Fruit fly (Drosophila melanogaster) whole organism, embryonic: ENCODE data around the gene CG11596.

ENCODE experiments used
- CG10654 ChIP-seq: fragments of 200-800 bp; sonication (Bioruptor generic); optimal IDR thresholded peaks from 2 replicates; lab custom pipeline; 2016; ENCODE audit warnings: missing biosample characterization, missing genetic modification characterization
- CG11398 ChIP-seq: fragments of 200-800 bp; sonication (Bioruptor generic); optimal IDR thresholded peaks from 2 replicates; lab custom pipeline; 2016; ENCODE audit warnings: missing biosample characterization, missing genetic modification characterization
- CG12071 ChIP-seq: fragments of 200-800 bp; sonication (Bioruptor generic); optimal IDR thresholded peaks from 3 replicates; lab custom pipeline; 2018; ENCODE audit warnings: missing biosample characterization, mild to moderate bottlenecking, missing genetic modification characterization
- CG12299 ChIP-seq: fragments of 200-800 bp; sonication (Bioruptor generic); optimal IDR thresholded peaks from 2 replicates; lab custom pipeline; 2018; ENCODE audit warnings: missing biosample characterization, mild to moderate bottlenecking, missing genetic modification characterization
- CG13296 ChIP-seq: fragments of 200-800 bp; sonication (Bioruptor generic); optimal IDR thresholded peaks from 3 replicates; lab custom pipeline; 2018; ENCODE audit warnings: missing biosample characterization, mild to moderate bottlenecking, missing genetic modification characterization
- CG13894 ChIP-seq: fragments of 200-800 bp; sonication (Bioruptor generic); optimal IDR thresholded peaks from 3 replicates; lab custom pipeline; 2018; ENCODE audit warnings: missing biosample characterization, mild to moderate bottlenecking, missing genetic modification characterization, moderate library complexity
- CG14965 ChIP-seq: fragments of 200-800 bp; sonication (Bioruptor generic); optimal IDR thresholded peaks from 2 replicates; lab custom pipeline; 2016; ENCODE audit warnings: missing biosample characterization, missing genetic modification characterization, borderline replicate concordance
- CG17328 ChIP-seq: fragments of 200-800 bp; sonication (Bioruptor generic); IDR thresholded peaks from 2 replicates; pipeline ENCODE4 v1.3.6; 2022; ENCODE audit warnings: missing biosample characterization, missing genetic modification characterization
- CG18764 ChIP-seq: fragments of 200-800 bp; sonication (Bioruptor generic); optimal IDR thresholded peaks from 3 replicates; lab custom pipeline; 2016; ENCODE audit warnings: missing biosample characterization, missing genetic modification characterization
- CG2120 ChIP-seq: fragments of 200-800 bp; sonication (Bioruptor generic); optimal IDR thresholded peaks from 3 replicates; lab custom pipeline; 2016; ENCODE audit warnings: missing biosample characterization, missing genetic modification characterization
- CG3163 ChIP-seq: fragments of 200-800 bp; sonication (Bioruptor generic); optimal IDR thresholded peaks from 3 replicates; lab custom pipeline; 2016; ENCODE audit warnings: missing biosample characterization, missing genetic modification characterization
- CG43689 ChIP-seq: fragments of 200-800 bp; sonication (Bioruptor generic); IDR thresholded peaks from 2 replicates; pipeline ENCODE4 v1.3.6; 2022; ENCODE audit warnings: missing biosample characterization, missing genetic modification characterization
- CG6813 ChIP-seq: fragments of 200-800 bp; sonication (Bioruptor generic); optimal IDR thresholded peaks from 2 replicates; lab custom pipeline; 2017; ENCODE audit warnings: missing biosample characterization, missing genetic modification characterization, mild to moderate bottlenecking, moderate library complexity, missing genetic modification reagents
- CG9797 ChIP-seq: fragments of 200-800 bp; sonication (Bioruptor generic); optimal IDR thresholded peaks from 3 replicates; lab custom pipeline; 2018; ENCODE audit warnings: missing biosample characterization, mild to moderate bottlenecking, missing genetic modification characterization
- CG9817 ChIP-seq: fragments of 200-800 bp; sonication (Bioruptor generic); optimal IDR thresholded peaks from 2 replicates; lab custom pipeline; 2018; ENCODE audit warnings: missing biosample characterization, mild to moderate bottlenecking, missing genetic modification characterization, moderate library complexity
- CkIIα-i1 ChIP-seq: fragments of 200-800 bp; sonication (Bioruptor generic); IDR thresholded peaks from 2 replicates; pipeline ENCODE4 v1.3.6; 2022; ENCODE audit warnings: missing biosample characterization, missing genetic modification characterization
- D19B ChIP-seq: fragments of 200-800 bp; sonication (Bioruptor generic); optimal IDR thresholded peaks from 2 replicates; lab custom pipeline; 2017; ENCODE audit warnings: missing biosample characterization, mild to moderate bottlenecking, missing genetic modification characterization
- Dbx ChIP-seq: fragments of 200-800 bp; sonication (Bioruptor generic); IDR thresholded peaks from 3 replicates; pipeline ENCODE4 v1.3.6; 2022; ENCODE audit warnings: missing biosample characterization, missing genetic modification characterization
- Dip2 ChIP-seq: fragments of 200-800 bp; sonication (Bioruptor generic); IDR thresholded peaks from 2 replicates; pipeline ENCODE4 v1.3.6; 2022; ENCODE audit warnings: missing biosample characterization, missing genetic modification characterization
- Doc3 ChIP-seq: fragments of 200-800 bp; sonication (Bioruptor generic); IDR thresholded peaks from 3 replicates; pipeline ENCODE4 v1.3.6; 2022; ENCODE audit warnings: missing biosample characterization, missing genetic modification characterization; ENCODE audit not compliant: partially characterized antibody
- Elba2 ChIP-seq: fragments of 200-800 bp; sonication (Bioruptor generic); optimal IDR thresholded peaks from 3 replicates; lab custom pipeline; 2016; ENCODE audit warnings: missing biosample characterization, missing genetic modification characterization
- Hr39 ChIP-seq: fragments of >200 bp; optimal IDR thresholded peaks from 2 replicates; lab custom pipeline; 2017
- Med ChIP-seq: fragments of 200-800 bp; sonication (Bioruptor generic); peaks from one replicate; lab custom pipeline; 2016; ENCODE audit warnings: missing biosample characterization, missing genetic modification characterization, mild to moderate bottlenecking, inconsistent platforms, moderate library complexity
- NC2β ChIP-seq: fragments of 200-800 bp; sonication (Bioruptor generic); optimal IDR thresholded peaks from 2 replicates; lab custom pipeline; 2016; ENCODE audit warnings: missing biosample characterization, missing genetic modification characterization
- Nf-YB ChIP-seq: fragments of 200-800 bp; sonication (Bioruptor generic); optimal IDR thresholded peaks from 3 replicates; lab custom pipeline; 2019; ENCODE audit warnings: missing biosample characterization, mild to moderate bottlenecking, missing genetic modification characterization, moderate library complexity
- Oaz ChIP-seq: fragments of 200-800 bp; sonication (Bioruptor generic); IDR thresholded peaks from 2 replicates; pipeline ENCODE4 v1.3.6; 2022; ENCODE audit warnings: missing biosample characterization, missing genetic modification characterization
- Sox102F ChIP-seq: fragments of 200-800 bp; sonication (Bioruptor generic); optimal IDR thresholded peaks from 2 replicates; lab custom pipeline; 2018; ENCODE audit warnings: missing biosample characterization, mild to moderate bottlenecking, missing genetic modification characterization, moderate library complexity
- Tbp ChIP-seq: fragments of >200 bp; optimal IDR thresholded peaks from 2 replicates; lab custom pipeline; 2018; ENCODE audit warnings: missing biosample characterization, missing genetic modification characterization
- ac ChIP-seq: fragments of 200-800 bp; sonication (Bioruptor generic); optimal IDR thresholded peaks from 3 replicates; lab custom pipeline; 2017; ENCODE audit warnings: missing biosample characterization, mild to moderate bottlenecking, missing genetic modification characterization
- bab2 ChIP-seq: fragments of 200-800 bp; sonication (Bioruptor generic); optimal IDR thresholded peaks from 2 replicates; lab custom pipeline; 2016; ENCODE audit warnings: missing biosample characterization, missing genetic modification characterization
- bsh ChIP-seq, 2 experiments: fragments of 200-800 bp; sonication (Bioruptor generic); optimal IDR thresholded peaks; 2 replicates each; lab custom pipeline; 2017 to 2018; ENCODE audit warnings: mild to moderate bottlenecking in 2 of 2, missing biosample characterization in 2 of 2, missing genetic modification characterization in 2 of 2, moderate library complexity in 1 of 2
- chn ChIP-seq: fragments of 200-800 bp; sonication (Bioruptor generic); optimal IDR thresholded peaks from 2 replicates; lab custom pipeline; 2016; ENCODE audit warnings: missing biosample characterization, missing genetic modification characterization
- crc ChIP-seq: fragments of 200-800 bp; sonication (Bioruptor generic); optimal IDR thresholded peaks from 2 replicates; lab custom pipeline; 2016; ENCODE audit warnings: missing biosample characterization, missing genetic modification characterization
- dm ChIP-seq: fragments of 200-800 bp; sonication (Bioruptor generic); optimal IDR thresholded peaks from 3 replicates; lab custom pipeline; 2016; ENCODE audit warnings: missing biosample characterization, missing genetic modification characterization
- gro ChIP-seq: fragments of 200-800 bp; sonication (Bioruptor generic); optimal IDR thresholded peaks from 2 replicates; lab custom pipeline; 2016; ENCODE audit warnings: missing biosample characterization, missing genetic modification characterization
- insv ChIP-seq, 2 experiments: fragments of 200-800 bp; sonication (Bioruptor generic); optimal IDR thresholded peaks; 3 replicates each; lab custom pipeline; 2016 to 2018; ENCODE audit warnings: missing biosample characterization in 2 of 2, missing genetic modification characterization in 2 of 2
- lab ChIP-seq: fragments of 200-800 bp; sonication (Bioruptor generic); optimal IDR thresholded peaks from 3 replicates; lab custom pipeline; 2017; ENCODE audit warnings: missing biosample characterization, missing genetic modification characterization, mild to moderate bottlenecking, moderate library complexity, missing genetic modification reagents
- lov ChIP-seq, 2 experiments: fragments of 200-800 bp in 1 of 2; fragments of >200 bp in 1 of 2; sonication (Bioruptor generic) in 1 of 2; IDR thresholded peaks in 1 of 2; optimal IDR thresholded peaks in 1 of 2; 2 replicates in 1 of 2; 3 replicates in 1 of 2; pipeline versions ENCODE4 v1.3.6 to Lab custom; 2017 to 2022; ENCODE audit warnings: missing biosample characterization in 1 of 2, missing genetic modification characterization in 1 of 2
- maf-S ChIP-seq: fragments of 200-800 bp; sonication (Bioruptor generic); optimal IDR thresholded peaks from 2 replicates; lab custom pipeline; 2016; ENCODE audit warnings: missing biosample characterization, missing genetic modification characterization
- nau ChIP-seq: fragments of 200-800 bp; sonication (Bioruptor generic); optimal IDR thresholded peaks from 3 replicates; lab custom pipeline; 2017; ENCODE audit warnings: missing biosample characterization, mild to moderate bottlenecking, missing genetic modification characterization, missing genetic modification reagents
- nerfin-1 ChIP-seq: fragments of 200-800 bp; sonication (Bioruptor generic); optimal IDR thresholded peaks from 3 replicates; lab custom pipeline; 2019; ENCODE audit warnings: missing biosample characterization, mild to moderate bottlenecking, missing genetic modification characterization, moderate library complexity
- otp ChIP-seq: fragments of 200-800 bp; sonication (Bioruptor generic); IDR thresholded peaks from 3 replicates; pipeline ENCODE4, ENCODE4 v1.3.6; 2022; ENCODE audit warnings: missing biosample characterization, missing genetic modification characterization
- salm ChIP-seq: fragments of 200-800 bp; sonication (Bioruptor generic); optimal IDR thresholded peaks from 2 replicates; lab custom pipeline; 2018; ENCODE audit warnings: missing biosample characterization, mild to moderate bottlenecking, missing genetic modification characterization
- sc ChIP-seq, 3 experiments: fragments of >200 bp in 2 of 3; fragments of 200-800 bp in 1 of 3; sonication (Bioruptor generic) in 1 of 3; optimal IDR thresholded peaks; 2 replicates in 2 of 3; 3 replicates in 1 of 3; lab custom pipeline; 2017; ENCODE audit warnings: mild to moderate bottlenecking in 1 of 3, missing biosample characterization in 1 of 3, missing genetic modification characterization in 1 of 3, missing genetic modification reagents in 1 of 3
- shn ChIP-seq: fragments of 200-800 bp; sonication (Bioruptor generic); optimal IDR thresholded peaks from 3 replicates; lab custom pipeline; 2016; ENCODE audit warnings: missing biosample characterization, missing genetic modification characterization
- slou ChIP-seq: fragments of 200-800 bp; sonication (Bioruptor generic); optimal IDR thresholded peaks from 3 replicates; lab custom pipeline; 2016; ENCODE audit warnings: missing biosample characterization, missing genetic modification characterization
- stc ChIP-seq: fragments of 200-800 bp; sonication (Bioruptor generic); IDR thresholded peaks from 2 replicates; pipeline ENCODE4 v1.3.6; 2022; ENCODE audit warnings: missing biosample characterization, missing genetic modification characterization
- tll ChIP-seq, 2 experiments: fragments of 200-800 bp in 1 of 2; fragments of >200 bp in 1 of 2; sonication (Bioruptor generic) in 1 of 2; optimal IDR thresholded peaks; 2 replicates each; lab custom pipeline; 2017 to 2019; ENCODE audit warnings: missing biosample characterization in 2 of 2, missing genetic modification characterization in 2 of 2, mild to moderate bottlenecking in 1 of 2, moderate library complexity in 1 of 2
- tna ChIP-seq: fragments of 200-800 bp; sonication (Bioruptor generic); IDR thresholded peaks from 2 replicates; pipeline ENCODE4 v1.3.6; 2022; ENCODE audit warnings: missing biosample characterization, missing genetic modification characterization; ENCODE audit not compliant: partially characterized antibody
- vvl ChIP-seq: fragments of 200-800 bp; sonication (Bioruptor generic); IDR thresholded peaks from 2 replicates; pipeline ENCODE4 v1.3.6; 2022; ENCODE audit warnings: missing biosample characterization, missing genetic modification characterization

CG11596 gene

DNA sequence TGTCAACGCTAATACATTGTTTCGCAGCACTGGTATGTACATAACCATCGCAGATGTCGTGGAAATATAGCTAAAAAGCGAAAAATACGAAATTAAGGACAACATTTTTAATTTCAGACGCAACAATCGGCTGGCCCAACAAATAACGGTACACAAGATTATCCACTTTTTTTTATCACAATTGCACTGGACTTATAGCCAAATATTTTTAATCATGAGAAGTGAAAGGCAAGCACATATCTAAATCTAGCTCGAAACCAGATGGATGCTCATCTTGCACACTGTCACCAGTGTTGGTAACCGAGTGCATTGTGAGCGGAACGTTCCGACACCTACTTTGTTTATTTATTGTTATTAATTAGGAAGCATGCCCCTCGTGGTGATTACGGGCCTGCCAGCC, 12.5 kb downstream of the CG11596 start, which contains the start of the genes CG3857 and CG3587 (continued):
- TF ChIP-seq dm (GFP tag; lab: Kevin White, UChicago): peak; percentile 88
- peak; percentile 65 for TF ChIP-seq Tbp (GFP tag; lab: Kevin White, UChicago)
- TF ChIP-seq CG13296 (GFP tag; lab: Kevin White, UChicago): peak; percentile 43
- peak; percentile 59; the same call in 1 of the 2 replicates for TF ChIP-seq CG17328 (GFP tag; lab: Robert Waterston, UW)
- peak; percentile 97 for TF ChIP-seq Med (GFP tag; lab: Kevin White, UChicago)
- peak; percentile 37; the same call in 1 of the 2 replicates for TF ChIP-seq vvl
- peak; percentile 91 for TF ChIP-seq shn (GFP tag; lab: Kevin White, UChicago)
- TF ChIP-seq Elba2 (GFP tag; lab: Kevin White, UChicago): peak; percentile 47
- TF ChIP-seq crc (GFP tag; lab: Kevin White, UChicago): peak; percentile 50
- TF ChIP-seq maf-S (GFP tag; lab: Kevin White, UChicago): peak; percentile 73
- no peak for TF ChIP-seq CkIIα-i1 (GFP tag; lab: Robert Waterston, UW)
- TF ChIP-seq stc (GFP tag; lab: Robert Waterston, UW): 0 out of 2 replicates have a peak, but pooled peaks have one; percentile 44
- no peak for TF ChIP-seq Doc3 (GFP tag; lab: Robert Waterston, UW)
- TF ChIP-seq Oaz (GFP tag; lab: Robert Waterston, UW): no peak
- TF ChIP-seq Hr39 (lab: Kevin White, UChicago): no peak
- peak; percentile 70 for TF ChIP-seq lab (GFP tag; lab: Kevin White, UChicago)
- TF ChIP-seq insv (GFP tag; optimal IDR thresholded peaks at IDR 0.05; lab: Kevin White, UChicago): peak in 1 of 2 experiments; percentile 13
- TF ChIP-seq Dip2: no peak
- peak in 1 of 2 experiments; percentile 82 for TF ChIP-seq tll (GFP tag; optimal IDR thresholded peaks at IDR 0.05; lab: Kevin White, UChicago)
- TF ChIP-seq Dbx: peak; percentile 56; the same call in 1 of the 3 replicates
- TF ChIP-seq CG9797: peak; percentile 15
- no peak for TF ChIP-seq tna (GFP tag; lab: Robert Waterston, UW)
- TF ChIP-seq nerfin-1 (tag; lab: Kevin White, UChicago): peak; percentile 52
- TF ChIP-seq CG9817: peak; percentile 70
- peak; percentile 91 for TF ChIP-seq CG2120 (GFP tag; lab: Kevin White, UChicago)
- no peak for TF ChIP-seq ac (GFP tag; lab: Kevin White, UChicago)
- TF ChIP-seq CG14965 (GFP tag; lab: Kevin White, UChicago): no peak
- TF ChIP-seq Sox102F (GFP tag; lab: Kevin White, UChicago): peak; percentile 54
- TF ChIP-seq D19B (GFP tag; lab: Kevin White, UChicago): peak; percentile 48
- TF ChIP-seq NC2β (GFP tag; lab: Kevin White, UChicago): peak; percentile 58
- TF ChIP-seq bab2: peak; percentile 83
- peak; percentile 44 for TF ChIP-seq CG18764 (GFP tag; lab: Kevin White, UChicago)
- peak; percentile 32 for TF ChIP-seq CG12299 (tag; lab: Kevin White, UChicago)
- no peak for TF ChIP-seq salm (tag; lab: Kevin White, UChicago)

DNA sequence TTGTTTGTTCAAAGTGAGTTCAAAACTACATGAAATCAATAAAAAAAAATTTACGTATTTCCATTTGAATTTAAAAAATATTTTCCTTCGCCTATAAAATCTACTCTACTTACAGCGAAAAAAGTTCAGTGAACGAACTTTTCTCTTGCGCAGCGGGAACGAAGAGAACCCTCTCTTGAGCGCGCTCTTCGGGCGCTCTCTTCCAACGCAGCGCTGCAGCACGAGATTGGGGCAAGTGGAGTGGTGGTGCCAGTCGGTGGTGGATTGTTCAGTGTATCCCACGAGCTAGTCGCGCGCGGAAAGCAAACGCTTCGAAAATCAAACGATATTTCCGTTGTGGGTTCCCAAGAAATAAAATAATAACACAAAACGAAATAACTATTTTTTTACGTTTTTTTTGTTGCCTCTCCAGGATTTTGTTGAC, 14.2 kb downstream of the CG11596 start, which contains the start of gene Hr4:
Gene Hr4 (plus strand): TSS at position 272 of the 424 bp plus-strand sequence.
- TF ChIP-seq sc (optimal IDR thresholded peaks at IDR 0.05; lab: Kevin White, UChicago) (no peak), sc (GFP tag; optimal IDR thresholded peaks at IDR 0.05; lab: Kevin White, UChicago) (no peak), CG6813 (GFP tag; lab: Kevin White, UChicago) (no peak), CG13894 (tag; lab: Kevin White, UChicago) (no peak), Nf-YB (GFP tag; lab: Kevin White, UChicago) (no peak), nau (GFP tag; lab: Kevin White, UChicago) (no peak), chn (GFP tag; lab: Kevin White, UChicago) (no peak), CG43689 (GFP tag; lab: Robert Waterston, UW) (no peak), CG12071 (GFP tag; lab: Kevin White, UChicago) (no peak), CG3163 (GFP tag; lab: Kevin White, UChicago) (peak; percentile 99), CG9817 (no peak), CG10654 (no peak), Med (GFP tag; lab: Kevin White, UChicago) (peak; percentile 67), slou (no peak), CG11398 (no peak), lov (optimal IDR thresholded peaks at IDR 0.05; lab: Kevin White, UChicago) (no peak), lov (GFP tag; IDR thresholded peaks at IDR 0.05; lab: Robert Waterston, UW) (no peak), gro (GFP tag; lab: Kevin White, UChicago) (no peak), otp (GFP tag; lab: Robert Waterston, UW) (no peak), bsh (GFP tag; optimal IDR thresholded peaks at IDR 0.05; lab: Kevin White, UChicago) (peak in 1 of 2 experiments; percentile 11)
